Worm (Caenorhabditis elegans) whole organism, mixed stage, embryonic: ENCODE results near the gene try-11.

Source experiments
- elt-1 ChIP-seq: sonication (generic microtip); optimal IDR thresholded peaks from 2 replicates; lab custom pipeline; 2017; ENCODE audit warnings: missing genetic modification characterization, mild to moderate bottlenecking, missing compliant biosample characterization, antibody characterized with exemption, moderate library complexity, borderline replicate concordance; ENCODE audit not compliant: insufficient read depth
- elt-3 ChIP-seq: fragments of 150-350 bp; optimal IDR thresholded peaks from 2 replicates; lab custom pipeline; 2014; ENCODE audit warnings: missing biosample characterization, missing genetic modification characterization
- hlh-1 ChIP-seq: fragments of 150-350 bp; optimal IDR thresholded peaks from 2 replicates; lab custom pipeline; 2014; ENCODE audit warnings: missing biosample characterization, missing genetic modification reagents, missing genetic modification characterization
- lsy-2 ChIP-seq: fragments of 150-350 bp; optimal IDR thresholded peaks from 2 replicates; lab custom pipeline; 2014; ENCODE audit warnings: missing biosample characterization, missing genetic modification characterization
- mep-1 ChIP-seq: fragments of 150-350 bp; optimal IDR thresholded peaks from 2 replicates; lab custom pipeline; 2017; ENCODE audit warnings: missing biosample characterization, missing genetic modification reagents, missing genetic modification characterization, inconsistent platforms
- mls-2 ChIP-seq: sonication (generic microtip); optimal IDR thresholded peaks from 2 replicates; lab custom pipeline; 2016; ENCODE audit warnings: mild to moderate bottlenecking, missing genetic modification characterization, moderate library complexity, missing compliant biosample characterization
- nhr-237 ChIP-seq: fragments of 150-350 bp; optimal IDR thresholded peaks from 2 replicates; lab custom pipeline; 2014; ENCODE audit warnings: missing biosample characterization, missing genetic modification characterization
- nhr-28 ChIP-seq: fragments of 150-350 bp; optimal IDR thresholded peaks from 2 replicates; lab custom pipeline; 2014; ENCODE audit warnings: missing biosample characterization, missing genetic modification characterization
- pha-4 ChIP-seq: fragments of 150-350 bp; optimal IDR thresholded peaks from 2 replicates; lab custom pipeline; 2018; ENCODE audit warnings: missing biosample characterization, missing genetic modification reagents, missing genetic modification characterization
- snpc-4 ChIP-seq: fragments of 150-350 bp; optimal IDR thresholded peaks from 2 replicates; lab custom pipeline; 2014; ENCODE audit warnings: missing biosample characterization, missing genetic modification characterization
- sptf-1 ChIP-seq: sonication (generic microtip); optimal IDR thresholded peaks from 2 replicates; lab custom pipeline; 2017; ENCODE audit warnings: mild to moderate bottlenecking, missing genetic modification characterization, moderate library complexity, missing compliant biosample characterization
- unc-39 ChIP-seq: fragments of 150-350 bp; optimal IDR thresholded peaks from 2 replicates; lab custom pipeline; 2014; ENCODE audit warnings: missing biosample characterization, missing genetic modification characterization
- unc-62 ChIP-seq: fragments of 150-350 bp; optimal IDR thresholded peaks from 2 replicates; lab custom pipeline; 2014; ENCODE audit warnings: missing biosample characterization, missing genetic modification reagents, missing genetic modification characterization
- ztf-11 ChIP-seq: fragments of 150-350 bp; optimal IDR thresholded peaks from 2 replicates; lab custom pipeline; 2014; ENCODE audit warnings: missing biosample characterization, missing genetic modification characterization

- TF ChIP-seq pha-4 (tag; lab: Kevin White, UChicago), result no peak
- TF ChIP-seq hlh-1 (tag; lab: Kevin White, UChicago), result no peak
- no peak for TF ChIP-seq sptf-1 (tag; lab: Kevin White, UChicago)
- TF ChIP-seq ztf-11 (tag; lab: Kevin White, UChicago), result no peak
- TF ChIP-seq unc-62 (GFP tag; lab: Kevin White, UChicago), result no peak
- TF ChIP-seq mls-2 (tag; lab: Kevin White, UChicago), result no peak
- TF ChIP-seq unc-39 (tag; lab: Kevin White, UChicago), result no peak
- TF ChIP-seq elt-1, result no peak
- no peak for TF ChIP-seq nhr-237 (tag; lab: Kevin White, UChicago)
- no peak for TF ChIP-seq mep-1 (tag; lab: Kevin White, UChicago)
- TF ChIP-seq elt-3 (tag; lab: Kevin White, UChicago), result no peak
- no peak for TF ChIP-seq nhr-28 (tag; lab: Kevin White, UChicago)
- no peak for TF ChIP-seq snpc-4 (tag; lab: Kevin White, UChicago)
- TF ChIP-seq lsy-2, result no peak
These were observed 41.4 kb downstream of the try-11 start, which contains the start of gene srbc-10 for ce11 chrV:7492924-7493323.
